Worm (Caenorhabditis elegans): ENCODE measurements around the gene acr-7.

DNA sequence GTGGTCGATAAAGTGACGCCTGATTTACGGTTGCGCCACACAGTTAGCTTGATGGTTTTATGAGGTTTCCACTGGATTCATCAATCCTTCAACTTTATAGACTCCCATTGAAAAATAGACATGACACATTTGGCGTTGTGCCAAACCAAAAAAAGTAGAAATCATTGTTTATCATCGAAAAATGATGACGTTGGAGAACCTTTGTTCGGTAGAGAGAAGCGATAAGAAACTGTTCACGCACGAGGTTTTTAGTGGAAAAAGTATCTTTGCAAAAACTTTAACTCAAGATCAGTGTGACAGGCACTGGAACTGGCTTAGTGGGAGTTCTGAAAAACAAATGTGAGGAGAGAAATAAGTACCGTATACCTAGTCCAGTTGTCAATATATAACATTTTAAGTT is 36.0 kb downstream of the acr-7 start:
- TF ChIP-seq him-1 (tag; optimal IDR thresholded peaks at IDR 0.05), result no peak
- TF ChIP-seq fkh-3 (tag; optimal IDR thresholded peaks at IDR 0.05), result no peak
- TF ChIP-seq nfya-1 (tag; optimal IDR thresholded peaks at IDR 0.05; ENCODE audit: borderline replicate concordance, insufficient read depth), result no peak
- no peak for TF ChIP-seq unc-62 (GFP tag; optimal IDR thresholded peaks at IDR 0.05)
- no peak for TF ChIP-seq efl-1 (GFP tag; optimal IDR thresholded peaks at IDR 0.05)
- TF ChIP-seq Y56A3A.18 (GFP tag; IDR thresholded peaks at IDR 0.05), result no peak

All from whole organism, young adult.